Worm (Caenorhabditis elegans) whole organism, early embryonic: Measurements from ENCODE around the gene sdz-11.

Source experiments
- B0310.2 ChIP-seq: sonication (generic microtip); optimal IDR thresholded peaks from 2 replicates; lab custom pipeline; 2016; ENCODE audit warnings: mild to moderate bottlenecking, missing genetic modification characterization, missing compliant biosample characterization
- F13C5.2 ChIP-seq: sonication (generic microtip); optimal IDR thresholded peaks from 2 replicates; lab custom pipeline; 2017; ENCODE audit warnings: mild to moderate bottlenecking, missing genetic modification characterization, inconsistent platforms, missing compliant biosample characterization
- aly-1 ChIP-seq: sonication (generic microtip); optimal IDR thresholded peaks from 2 replicates; lab custom pipeline; 2016; ENCODE audit warnings: missing genetic modification characterization, missing compliant biosample characterization
- ama-1 ChIP-seq: fragments of 150-350 bp; optimal IDR thresholded peaks from 2 replicates; lab custom pipeline; 2014
- ceh-13 ChIP-seq: fragments of 200-800 bp; sonication (Bioruptor generic); optimal IDR thresholded peaks from 2 replicates; lab custom pipeline; 2018; ENCODE audit warnings: mild to moderate bottlenecking, missing genetic modification characterization, missing compliant biosample characterization
- flt-1 ChIP-seq: fragments of 200-800 bp; sonication (Bioruptor generic); IDR thresholded peaks from 2 replicates; pipeline ENCODE4 v1.3.6; 2022; ENCODE audit warnings: missing genetic modification characterization, missing compliant biosample characterization
- hmbx-1 ChIP-seq: sonication (generic microtip); optimal IDR thresholded peaks from 2 replicates; lab custom pipeline; 2016; ENCODE audit warnings: mild to moderate bottlenecking, missing genetic modification characterization, missing compliant biosample characterization
- hmg-4 ChIP-seq: fragments of 200-800 bp; sonication (Bioruptor generic); optimal IDR thresholded peaks from 2 replicates; lab custom pipeline; 2018; ENCODE audit warnings: mild to moderate bottlenecking, missing genetic modification characterization, missing compliant biosample characterization
- hnd-1 ChIP-seq: sonication (generic microtip); optimal IDR thresholded peaks from 2 replicates; lab custom pipeline; 2016; ENCODE audit warnings: missing genetic modification characterization, missing compliant biosample characterization
- scrt-1 ChIP-seq: fragments of 200-800 bp; sonication (Bioruptor generic); IDR thresholded peaks from 2 replicates; pipeline ENCODE4 v1.3.6; 2022; ENCODE audit warnings: missing genetic modification characterization, missing compliant biosample characterization
- tbx-11 ChIP-seq: fragments of 200-800 bp; sonication (Bioruptor generic); IDR thresholded peaks from 2 replicates; pipeline ENCODE4 v1.3.6; 2022; ENCODE audit warnings: missing genetic modification characterization, missing compliant biosample characterization
- tbx-37 ChIP-seq: fragments of 200-800 bp; sonication (Bioruptor generic); conservative IDR thresholded peaks from 2 replicates; pipeline ENCODE4 v1.3.6; 2022; ENCODE audit warnings: missing genetic modification reagents, missing genetic modification characterization, missing compliant biosample characterization
- tra-4 ChIP-seq: sonication (generic microtip); optimal IDR thresholded peaks from 2 replicates; lab custom pipeline; 2017; ENCODE audit warnings: missing genetic modification characterization, missing compliant biosample characterization

DNA sequence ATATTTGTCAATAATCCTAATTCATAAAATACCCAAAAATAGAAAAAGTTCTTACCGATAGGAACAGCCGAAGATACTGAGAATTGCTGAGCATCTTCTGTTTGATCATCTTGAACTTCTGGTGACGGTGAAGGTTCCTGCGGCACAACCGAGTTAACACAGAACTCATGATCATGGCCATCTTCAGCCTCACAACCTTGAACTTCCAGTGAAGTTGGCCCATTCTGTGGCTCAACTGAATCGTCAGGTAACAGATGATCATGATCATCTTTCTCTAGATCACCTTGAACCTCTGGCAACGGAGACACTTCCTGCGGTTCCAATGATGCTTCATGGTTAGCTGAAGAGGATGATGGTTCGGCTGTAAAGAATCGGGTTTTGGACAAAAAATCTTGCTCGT is 19.6 kb upstream of the sdz-11 start:
- TF ChIP-seq aly-1 (tag; lab: Kevin White, UChicago) (no peak), flt-1 (GFP tag; lab: Robert Waterston, UW) (no peak), tbx-37 (GFP tag; lab: Robert Waterston, UW) (no peak), tbx-11 (GFP tag; lab: Robert Waterston, UW) (no peak), hmbx-1 (tag; lab: Kevin White, UChicago) (no peak), tra-4 (tag; lab: Kevin White, UChicago) (no peak), ceh-13 (GFP tag; lab: Kevin White, UChicago) (no peak), scrt-1 (GFP tag; lab: Robert Waterston, UW) (no peak), ama-1 (lab: Kevin White, UChicago) (no peak), B0310.2 (tag; lab: Kevin White, UChicago) (no peak), F13C5.2 (tag; lab: Kevin White, UChicago) (no peak), hnd-1 (tag; lab: Kevin White, UChicago) (no peak), hmg-4 (no peak)
